Fruit fly (Drosophila melanogaster) whole organism, embryonic: Measurements from ENCODE around the gene GstO2.

ENCODE experiments used
- Ada2b ChIP-seq: fragments of 200-800 bp; sonication (Bioruptor generic); IDR thresholded peaks from 2 replicates; pipeline ENCODE4 v1.3.6; 2022; ENCODE audit warnings: missing biosample characterization, missing genetic modification characterization
- CG10979 ChIP-seq: fragments of 200-800 bp; sonication (Bioruptor generic); optimal IDR thresholded peaks from 2 replicates; lab custom pipeline; 2018; ENCODE audit warnings: missing biosample characterization, mild to moderate bottlenecking, missing genetic modification characterization, moderate library complexity
- CG13123 ChIP-seq: fragments of 200-800 bp; sonication (Bioruptor generic); optimal IDR thresholded peaks from 2 replicates; lab custom pipeline; 2016; ENCODE audit warnings: missing biosample characterization, missing genetic modification characterization
- CG13775 ChIP-seq: fragments of 200-800 bp; sonication (Bioruptor generic); optimal IDR thresholded peaks from 3 replicates; lab custom pipeline; 2017; ENCODE audit warnings: missing biosample characterization, mild to moderate bottlenecking, missing genetic modification characterization
- CG14050 ChIP-seq: fragments of 200-800 bp; sonication (Bioruptor generic); IDR thresholded peaks from 3 replicates; pipeline ENCODE4 v1.3.6; 2022; ENCODE audit warnings: missing biosample characterization, missing genetic modification characterization
- CG14965 ChIP-seq: fragments of 200-800 bp; sonication (Bioruptor generic); optimal IDR thresholded peaks from 2 replicates; lab custom pipeline; 2016; ENCODE audit warnings: missing biosample characterization, missing genetic modification characterization, borderline replicate concordance
- CG16863 ChIP-seq: fragments of 200-800 bp; sonication (Bioruptor generic); optimal IDR thresholded peaks from 3 replicates; lab custom pipeline; 2016; ENCODE audit warnings: missing biosample characterization, missing genetic modification characterization
- CG18764 ChIP-seq: fragments of 200-800 bp; sonication (Bioruptor generic); optimal IDR thresholded peaks from 3 replicates; lab custom pipeline; 2016; ENCODE audit warnings: missing biosample characterization, missing genetic modification characterization
- CG31441 ChIP-seq: fragments of 200-800 bp; sonication (Bioruptor generic); IDR thresholded peaks from 2 replicates; pipeline ENCODE4 v1.3.6; 2022; ENCODE audit warnings: missing biosample characterization, missing genetic modification characterization
- CG3726 ChIP-seq: fragments of 200-800 bp; sonication (Bioruptor generic); IDR thresholded peaks from 3 replicates; pipeline ENCODE4, ENCODE4 v1.3.6; 2022; ENCODE audit warnings: missing biosample characterization, missing genetic modification characterization
- CG4282 ChIP-seq: fragments of 200-800 bp; sonication (Bioruptor generic); optimal IDR thresholded peaks from 2 replicates; lab custom pipeline; 2016; ENCODE audit warnings: missing biosample characterization, missing genetic modification characterization
- CG43689 ChIP-seq: fragments of 200-800 bp; sonication (Bioruptor generic); IDR thresholded peaks from 2 replicates; pipeline ENCODE4 v1.3.6; 2022; ENCODE audit warnings: missing biosample characterization, missing genetic modification characterization
- CG6765 ChIP-seq: fragments of 200-800 bp; sonication (Bioruptor generic); optimal IDR thresholded peaks from 3 replicates; lab custom pipeline; 2017; ENCODE audit warnings: missing biosample characterization, mild to moderate bottlenecking, missing genetic modification characterization
- CG7745 ChIP-seq: fragments of 200-800 bp; sonication (Bioruptor generic); optimal IDR thresholded peaks from 2 replicates; lab custom pipeline; 2018; ENCODE audit warnings: missing biosample characterization, mild to moderate bottlenecking, missing genetic modification characterization, moderate library complexity
- CG7786 ChIP-seq: fragments of 200-800 bp; sonication (Bioruptor generic); optimal IDR thresholded peaks from 2 replicates; lab custom pipeline; 2016; ENCODE audit warnings: missing biosample characterization, missing genetic modification characterization
- CG7928 ChIP-seq: fragments of 200-800 bp; sonication (Bioruptor generic); optimal IDR thresholded peaks from 2 replicates; lab custom pipeline; 2017; ENCODE audit warnings: missing biosample characterization, mild to moderate bottlenecking, missing genetic modification characterization
- CG8290 ChIP-seq, 3 experiments: fragments of 200-800 bp; sonication (Bioruptor generic); optimal IDR thresholded peaks; 2 replicates each; lab custom pipeline; 2016 to 2019; ENCODE audit warnings: missing biosample characterization in 3 of 3, missing genetic modification characterization in 3 of 3, mild to moderate bottlenecking in 2 of 3, moderate library complexity in 1 of 3
- CG8359 ChIP-seq: fragments of 200-800 bp; sonication (Bioruptor generic); optimal IDR thresholded peaks from 2 replicates; lab custom pipeline; 2017; ENCODE audit warnings: missing biosample characterization, mild to moderate bottlenecking, missing genetic modification characterization, borderline replicate concordance
- CG8478 ChIP-seq: fragments of >200 bp; optimal IDR thresholded peaks from 2 replicates; lab custom pipeline; 2018
- CTCF ChIP-seq: fragments of 200-800 bp; sonication (Bioruptor generic); optimal IDR thresholded peaks from 2 replicates; lab custom pipeline; 2017; ENCODE audit warnings: missing biosample characterization, mild to moderate bottlenecking, missing genetic modification characterization, moderate library complexity
- Dad ChIP-seq: fragments of 200-800 bp; sonication (Bioruptor generic); optimal IDR thresholded peaks from 3 replicates; lab custom pipeline; 2016; ENCODE audit warnings: missing biosample characterization, missing genetic modification characterization
- Dfd ChIP-seq, 2 experiments: fragments of >200 bp; optimal IDR thresholded peaks; 2 replicates each; lab custom pipeline; 2017; ENCODE audit warnings: missing biosample characterization in 2 of 2, missing genetic modification characterization in 2 of 2
- Dip3 ChIP-seq: fragments of 200-800 bp; sonication (Bioruptor generic); optimal IDR thresholded peaks from 3 replicates; lab custom pipeline; 2016; ENCODE audit warnings: missing biosample characterization, missing genetic modification characterization
- Doc2 ChIP-seq: fragments of 200-800 bp; sonication (Bioruptor generic); IDR thresholded peaks from 2 replicates; pipeline ENCODE4 v1.3.6; 2022; ENCODE audit warnings: missing biosample characterization, missing genetic modification characterization
- Drgx ChIP-seq: fragments of 200-800 bp; sonication (Bioruptor generic); IDR thresholded peaks from 2 replicates; pipeline ENCODE4 v1.3.6; 2022; ENCODE audit warnings: missing biosample characterization, missing genetic modification characterization
- Jarid2 ChIP-seq: fragments of 200-800 bp; sonication (Bioruptor generic); optimal IDR thresholded peaks from 3 replicates; lab custom pipeline; 2017; ENCODE audit warnings: mild to moderate bottlenecking, missing biosample characterization, missing genetic modification reagents, missing genetic modification characterization
- Vsx1 ChIP-seq: fragments of 200-800 bp; sonication (Bioruptor generic); optimal IDR thresholded peaks from 2 replicates; lab custom pipeline; 2017; ENCODE audit warnings: missing biosample characterization, mild to moderate bottlenecking, missing genetic modification characterization, missing genetic modification reagents
- abd-A ChIP-seq: fragments of 200-800 bp; sonication (Bioruptor generic); optimal IDR thresholded peaks from 3 replicates; lab custom pipeline; 2019; ENCODE audit warnings: missing biosample characterization, mild to moderate bottlenecking, missing genetic modification characterization, moderate library complexity
- bab2 ChIP-seq: fragments of 200-800 bp; sonication (Bioruptor generic); optimal IDR thresholded peaks from 2 replicates; lab custom pipeline; 2016; ENCODE audit warnings: missing biosample characterization, missing genetic modification characterization
- cg ChIP-seq: fragments of 200-800 bp; sonication (Bioruptor generic); optimal IDR thresholded peaks from 3 replicates; lab custom pipeline; 2019; ENCODE audit warnings: missing biosample characterization, mild to moderate bottlenecking, missing genetic modification characterization, moderate library complexity
- chinmo ChIP-seq: fragments of 200-800 bp; sonication (Bioruptor generic); IDR thresholded peaks from 4 replicates; pipeline ENCODE4 v1.3.6; 2022; ENCODE audit warnings: missing biosample characterization, missing genetic modification characterization; ENCODE audit not compliant: partially characterized antibody
- dm ChIP-seq: fragments of 200-800 bp; sonication (Bioruptor generic); optimal IDR thresholded peaks from 3 replicates; lab custom pipeline; 2016; ENCODE audit warnings: missing biosample characterization, missing genetic modification characterization
- ems ChIP-seq: fragments of 200-800 bp; sonication (Bioruptor generic); optimal IDR thresholded peaks from 3 replicates; lab custom pipeline; 2016; ENCODE audit warnings: missing biosample characterization, missing genetic modification characterization
- gcm2 ChIP-seq: fragments of 200-800 bp; sonication (Bioruptor generic); optimal IDR thresholded peaks from 2 replicates; lab custom pipeline; 2016; ENCODE audit warnings: missing biosample characterization, missing genetic modification characterization
- hth ChIP-seq: fragments of >200 bp; optimal IDR thresholded peaks from 2 replicates; lab custom pipeline; 2017; ENCODE audit warnings: inconsistent platforms
- inv ChIP-seq: fragments of 200-800 bp; sonication (Bioruptor generic); IDR thresholded peaks from 2 replicates; pipeline ENCODE4 v1.3.6; 2022; ENCODE audit warnings: missing biosample characterization, missing genetic modification characterization; ENCODE audit not compliant: partially characterized antibody
- kay ChIP-seq: fragments of 200-800 bp; sonication (Bioruptor generic); optimal IDR thresholded peaks from 2 replicates; lab custom pipeline; 2016; ENCODE audit warnings: missing biosample characterization, missing genetic modification characterization
- ken ChIP-seq: fragments of 200-800 bp; sonication (Bioruptor generic); IDR thresholded peaks from 3 replicates; pipeline ENCODE4 v1.3.6; 2022; ENCODE audit warnings: missing biosample characterization, missing genetic modification characterization
- mirr ChIP-seq: fragments of 200-800 bp; sonication (Bioruptor generic); optimal IDR thresholded peaks from 3 replicates; lab custom pipeline; 2018; ENCODE audit warnings: missing biosample characterization, mild to moderate bottlenecking, missing genetic modification characterization
- onecut ChIP-seq: fragments of 200-800 bp; sonication (Bioruptor generic); IDR thresholded peaks from 2 replicates; pipeline ENCODE4 v1.3.6; 2022; ENCODE audit warnings: missing biosample characterization, missing genetic modification characterization
- org-1 ChIP-seq: fragments of 200-800 bp; sonication (Bioruptor generic); optimal IDR thresholded peaks from 2 replicates; lab custom pipeline; 2017; ENCODE audit warnings: missing biosample characterization, missing genetic modification characterization
- pb ChIP-seq: fragments of 200-800 bp; sonication (Bioruptor generic); optimal IDR thresholded peaks from 3 replicates; lab custom pipeline; 2016; ENCODE audit warnings: missing biosample characterization, missing genetic modification characterization
- rib ChIP-seq: fragments of 200-800 bp; sonication (Bioruptor generic); IDR thresholded peaks from 2 replicates; pipeline ENCODE4 v1.3.6; 2022; ENCODE audit warnings: missing biosample characterization, missing genetic modification characterization
- row ChIP-seq: fragments of 200-800 bp; sonication (Bioruptor generic); IDR thresholded peaks from 3 replicates; pipeline ENCODE4 v1.3.6; 2022; ENCODE audit warnings: missing biosample characterization, missing genetic modification characterization
- sima ChIP-seq: fragments of 200-800 bp; sonication (Bioruptor generic); optimal IDR thresholded peaks from 2 replicates; lab custom pipeline; 2016; ENCODE audit warnings: missing biosample characterization, missing genetic modification characterization
- sob ChIP-seq: fragments of 200-800 bp; sonication (Bioruptor generic); IDR thresholded peaks from 2 replicates; pipeline ENCODE4 v1.3.6; 2022; ENCODE audit warnings: missing biosample characterization, missing genetic modification characterization
- ssp ChIP-seq: fragments of 200-800 bp; sonication (Bioruptor generic); IDR thresholded peaks from 2 replicates; pipeline ENCODE4 v1.3.6; 2022; ENCODE audit warnings: missing biosample characterization, missing genetic modification characterization
- stc ChIP-seq: fragments of 200-800 bp; sonication (Bioruptor generic); IDR thresholded peaks from 2 replicates; pipeline ENCODE4 v1.3.6; 2022; ENCODE audit warnings: missing biosample characterization, missing genetic modification characterization
- trem ChIP-seq: fragments of 200-800 bp; optimal IDR thresholded peaks from 3 replicates; lab custom pipeline; 2019; ENCODE audit warnings: missing biosample characterization, mild to moderate bottlenecking, missing genetic modification characterization, moderate library complexity
- twi ChIP-seq: fragments of 200-800 bp; optimal IDR thresholded peaks from 2 replicates; lab custom pipeline; 2019; ENCODE audit warnings: missing biosample characterization, mild to moderate bottlenecking, missing genetic modification characterization, moderate library complexity
- unpg ChIP-seq: fragments of 200-800 bp; sonication (Bioruptor generic); optimal IDR thresholded peaks from 3 replicates; lab custom pipeline; 2018; ENCODE audit warnings: missing biosample characterization, mild to moderate bottlenecking, missing genetic modification characterization, moderate library complexity
- usp ChIP-seq: fragments of >200 bp; optimal IDR thresholded peaks from 2 replicates; lab custom pipeline; 2017; ENCODE audit warnings: missing biosample characterization, missing genetic modification characterization
- vvl ChIP-seq: fragments of 200-800 bp; sonication (Bioruptor generic); IDR thresholded peaks from 2 replicates; pipeline ENCODE4 v1.3.6; 2022; ENCODE audit warnings: missing biosample characterization, missing genetic modification characterization

Gene GstO2

DNA sequence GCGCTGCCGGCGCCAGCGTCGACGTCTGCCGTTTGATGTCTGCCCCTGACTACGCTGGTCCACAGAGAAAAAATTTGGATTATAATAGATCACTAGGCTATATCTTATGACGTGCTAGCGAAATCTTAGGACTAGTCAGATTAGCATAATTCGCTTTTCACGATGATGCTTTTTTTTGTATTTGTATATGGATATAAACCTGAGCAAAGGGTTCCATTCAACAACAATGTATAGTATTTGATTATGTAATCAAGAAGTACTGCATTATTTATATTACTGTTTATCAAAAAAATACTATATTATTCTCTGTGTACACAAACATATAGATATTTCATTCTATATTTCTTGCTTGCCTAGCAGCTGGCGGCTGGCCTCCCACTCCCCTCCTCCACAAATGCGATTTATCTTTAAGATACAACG lies 23.8 kb upstream of the GstO2 start (continued):
- TF ChIP-seq CG7928 (peak; percentile 71), vvl (GFP tag; lab: Robert Waterston, UW) (peak; percentile 88), CG3726 (GFP tag; lab: Robert Waterston, UW) (peak; percentile 79; the same call in 1 of the 3 replicates), CG16863 (peak; percentile 75), org-1 (GFP tag; lab: Kevin White, UChicago) (peak; percentile 79), unpg (GFP tag; lab: Kevin White, UChicago) (peak; percentile 92), ssp (GFP tag; lab: Robert Waterston, UW) (peak; percentile 63), onecut (GFP tag; lab: Robert Waterston, UW) (peak; percentile 65), row (GFP tag; lab: Robert Waterston, UW) (peak; percentile 86), rib (peak; percentile 66), pb (GFP tag; lab: Kevin White, UChicago) (peak; percentile 59), sob (peak; percentile 76), CG7745 (no peak), Dad (GFP tag; lab: Kevin White, UChicago) (peak; percentile 46), CG6765 (GFP tag; lab: Kevin White, UChicago) (peak; percentile 91), sima (GFP tag; lab: Kevin White, UChicago) (no peak), CG8290 (GFP tag; optimal IDR thresholded peaks at IDR 0.05; lab: Kevin White, UChicago) (peak; percentile 55), CG8290 (tag; optimal IDR thresholded peaks at IDR 0.05; lab: Kevin White, UChicago) (peak in 1 of 2 experiments; percentile 71), Jarid2 (GFP tag; lab: Kevin White, UChicago) (peak; percentile 36), ken (GFP tag; lab: Robert Waterston, UW) (peak; percentile 66; the same call in 2 of the 3 replicates), cg (no peak), chinmo (GFP tag; lab: Robert Waterston, UW) (no peak), CG8478 (lab: Kevin White, UChicago) (no peak), dm (GFP tag; lab: Kevin White, UChicago) (peak; percentile 18), stc (GFP tag; lab: Robert Waterston, UW) (peak; percentile 77), inv (no peak), CG18764 (GFP tag; lab: Kevin White, UChicago) (peak; percentile 58), hth (lab: Kevin White, UChicago) (no peak), kay (peak; percentile 68), usp (no peak), CG13775 (GFP tag; lab: Kevin White, UChicago) (peak; percentile 81), mirr (GFP tag; lab: Kevin White, UChicago) (peak; percentile 43), Ada2b (GFP tag; lab: Robert Waterston, UW) (peak; percentile 60), Dfd (GFP tag; optimal IDR thresholded peaks at IDR 0.05; lab: Kevin White, UChicago) (no peak), Drgx (GFP tag; lab: Robert Waterston, UW) (peak; percentile 80), CG14965 (no peak), CG31441 (peak; percentile 88), CG43689 (GFP tag; lab: Robert Waterston, UW) (no peak), Dip3 (peak; percentile 72), gcm2 (GFP tag; lab: Kevin White, UChicago) (peak; percentile 37), CG4282 (GFP tag; lab: Kevin White, UChicago) (peak; percentile 45), CG14050 (GFP tag; lab: Robert Waterston, UW) (peak; percentile 61; the same call in 2 of the 3 replicates), CG7786 (GFP tag; lab: Kevin White, UChicago) (peak; percentile 78), CTCF (GFP tag; lab: Kevin White, UChicago) (peak; percentile 40), CG8359 (peak; percentile 73), ems (GFP tag; lab: Kevin White, UChicago) (peak; percentile 69), CG13123 (GFP tag; lab: Kevin White, UChicago) (peak; percentile 73), trem (tag; lab: Kevin White, UChicago) (peak; percentile 65), Vsx1 (peak; percentile 74), abd-A (peak; percentile 38), bab2 (peak; percentile 73), twi (tag; lab: Kevin White, UChicago) (peak; percentile 60), Doc2 (GFP tag; lab: Robert Waterston, UW) (no peak), CG10979 (tag; lab: Kevin White, UChicago) (peak; percentile 83)
